Worm (Caenorhabditis elegans) whole organism, early embryonic: ENCODE data around the gene B0432.8.

Experiments
- B0310.2 ChIP-seq: sonication (generic microtip); optimal IDR thresholded peaks from 2 replicates; lab custom pipeline; 2016; ENCODE audit warnings: mild to moderate bottlenecking, missing genetic modification characterization, missing compliant biosample characterization
- aly-1 ChIP-seq: sonication (generic microtip); optimal IDR thresholded peaks from 2 replicates; lab custom pipeline; 2016; ENCODE audit warnings: missing genetic modification characterization, missing compliant biosample characterization
- ama-1 ChIP-seq: fragments of 150-350 bp; optimal IDR thresholded peaks from 2 replicates; lab custom pipeline; 2014
- ceh-13 ChIP-seq: fragments of 200-800 bp; sonication (Bioruptor generic); optimal IDR thresholded peaks from 2 replicates; lab custom pipeline; 2018; ENCODE audit warnings: mild to moderate bottlenecking, missing genetic modification characterization, missing compliant biosample characterization
- ceh-36 ChIP-seq: sonication (generic microtip); optimal IDR thresholded peaks from 2 replicates; lab custom pipeline; 2016; ENCODE audit warnings: missing genetic modification characterization, inconsistent platforms, missing compliant biosample characterization
- ets-7 ChIP-seq: sonication (generic microtip); optimal IDR thresholded peaks from 2 replicates; lab custom pipeline; 2016; ENCODE audit warnings: missing genotype, missing genetic modification characterization, missing compliant biosample characterization
- flt-1 ChIP-seq: fragments of 200-800 bp; sonication (Bioruptor generic); IDR thresholded peaks from 2 replicates; pipeline ENCODE4 v1.3.6; 2022; ENCODE audit warnings: missing genetic modification characterization, missing compliant biosample characterization
- hmbx-1 ChIP-seq: sonication (generic microtip); optimal IDR thresholded peaks from 2 replicates; lab custom pipeline; 2016; ENCODE audit warnings: mild to moderate bottlenecking, missing genetic modification characterization, missing compliant biosample characterization
- hmg-4 ChIP-seq: fragments of 200-800 bp; sonication (Bioruptor generic); optimal IDR thresholded peaks from 2 replicates; lab custom pipeline; 2018; ENCODE audit warnings: mild to moderate bottlenecking, missing genetic modification characterization, missing compliant biosample characterization
- pes-1 ChIP-seq: fragments of 200-800 bp; sonication (Bioruptor generic); IDR thresholded peaks from 2 replicates; pipeline ENCODE4 v1.3.6; 2022; ENCODE audit warnings: missing genetic modification reagents, missing genetic modification characterization, missing compliant biosample characterization
- sea-1 ChIP-seq: fragments of 200-800 bp; sonication (Bioruptor generic); conservative IDR thresholded peaks from 2 replicates; pipeline ENCODE4 v1.3.6; 2022; ENCODE audit warnings: missing genetic modification characterization, missing compliant biosample characterization
- tbx-11 ChIP-seq: fragments of 200-800 bp; sonication (Bioruptor generic); IDR thresholded peaks from 2 replicates; pipeline ENCODE4 v1.3.6; 2022; ENCODE audit warnings: missing genetic modification characterization, missing compliant biosample characterization
- tra-4 ChIP-seq: sonication (generic microtip); optimal IDR thresholded peaks from 2 replicates; lab custom pipeline; 2017; ENCODE audit warnings: missing genetic modification characterization, missing compliant biosample characterization

DNA sequence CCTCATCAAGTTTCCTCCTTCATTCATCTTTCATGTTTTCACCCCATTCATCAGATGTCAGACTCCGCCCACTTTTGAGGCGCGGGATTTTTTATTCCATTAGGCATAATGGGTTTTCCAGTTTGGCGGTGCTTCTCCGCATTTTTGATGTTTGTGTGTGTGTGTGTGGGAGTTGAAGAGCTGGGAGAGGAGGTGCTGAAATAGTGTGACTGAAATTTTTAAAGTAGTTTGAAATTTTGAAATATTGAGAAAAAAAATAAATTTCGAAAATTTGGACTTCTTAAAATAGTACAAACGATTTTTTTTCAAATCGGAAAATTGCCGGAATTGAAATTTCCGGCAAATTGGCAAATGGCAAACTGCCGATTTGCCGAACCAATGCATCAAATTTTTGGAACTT, 15.0 kb downstream of the B0432.8 start, which contains the start of gene scc-2:
- TF ChIP-seq ets-7, result no peak
- no peak for TF ChIP-seq tbx-11 (GFP tag; lab: Robert Waterston, UW)
- no peak for TF ChIP-seq pes-1 (GFP tag; lab: Robert Waterston, UW)
- TF ChIP-seq ceh-36 (tag; lab: Kevin White, UChicago), result no peak
- TF ChIP-seq aly-1, result no peak
- no peak for TF ChIP-seq ama-1
- TF ChIP-seq ceh-13 (GFP tag; lab: Kevin White, UChicago), result no peak
- no peak for TF ChIP-seq flt-1 (GFP tag; lab: Robert Waterston, UW)
- TF ChIP-seq B0310.2 (tag; lab: Kevin White, UChicago), result no peak
- TF ChIP-seq hmbx-1 (tag; lab: Kevin White, UChicago), result no peak
- no peak for TF ChIP-seq hmg-4 (GFP tag; lab: Kevin White, UChicago)
- TF ChIP-seq tra-4 (tag; lab: Kevin White, UChicago), result no peak
- TF ChIP-seq sea-1 (GFP tag; lab: Robert Waterston, UW), result no peak
